Fruit fly (Drosophila melanogaster) whole organism, wandering third instar larva: ENCODE measurements around the gene sud1.

ENCODE experiments used
- Hr78 ChIP-seq: fragments of >200 bp; optimal IDR thresholded peaks from 2 replicates; lab custom pipeline; 2017; ENCODE audit warnings: missing biosample characterization, missing genetic modification characterization
- OdsH ChIP-seq: fragments of 200-800 bp; sonication (Bioruptor generic); optimal IDR thresholded peaks from 2 replicates; lab custom pipeline; 2016; ENCODE audit warnings: missing biosample characterization, mild to moderate bottlenecking, missing genetic modification characterization

DNA sequence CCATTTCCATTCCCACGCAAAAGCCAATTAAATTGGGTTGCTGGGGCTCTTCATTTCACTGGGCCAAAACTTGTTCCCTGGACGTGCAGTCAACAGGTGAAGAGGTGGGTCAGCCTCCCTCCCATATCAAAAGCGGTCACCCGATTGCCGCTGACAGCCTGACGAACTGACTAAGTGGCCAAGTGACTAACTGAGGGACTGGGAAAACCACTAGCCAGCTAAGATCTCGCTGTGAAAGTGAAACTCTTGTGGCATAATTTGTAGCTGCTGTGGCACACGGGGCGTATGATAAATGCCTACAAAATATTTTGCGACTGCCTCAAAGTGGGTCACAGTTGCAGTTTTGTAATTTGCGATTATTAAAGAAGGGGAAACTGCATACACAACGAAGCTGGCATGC lies 29.2 kb downstream of the sud1 start:
- TF ChIP-seq Hr78 (GFP tag; lab: Kevin White, UChicago) (no peak), OdsH (GFP tag; lab: Kevin White, UChicago) (no peak)
